Fruit fly (Drosophila melanogaster) whole organism: ENCODE results near the gene CG15914.

Experiments
- CG8478 ChIP-seq: fragments of >200 bp; optimal IDR thresholded peaks from 2 replicates; lab custom pipeline; 2018; ENCODE audit warnings: inconsistent platforms
- Dll ChIP-seq: fragments of >200 bp; optimal IDR thresholded peaks from 2 replicates; lab custom pipeline; 2017
- EcR ChIP-seq, 2 experiments: fragments of >200 bp; optimal IDR thresholded peaks; 2 replicates each; lab custom pipeline; 2017; ENCODE audit warnings: missing biosample characterization in 2 of 2, missing genetic modification characterization in 2 of 2, missing genetic modification reagents in 2 of 2
- pan ChIP-seq: fragments of >200 bp; optimal IDR thresholded peaks from 2 replicates; lab custom pipeline; 2017
- psq ChIP-seq: fragments of >200 bp; optimal IDR thresholded peaks from 2 replicates; lab custom pipeline; 2017
- usp ChIP-seq: fragments of >200 bp; optimal IDR thresholded peaks from 2 replicates; lab custom pipeline; 2017; ENCODE audit warnings: missing biosample characterization, missing genetic modification characterization, mixed read lengths

CG15914 gene

DNA sequence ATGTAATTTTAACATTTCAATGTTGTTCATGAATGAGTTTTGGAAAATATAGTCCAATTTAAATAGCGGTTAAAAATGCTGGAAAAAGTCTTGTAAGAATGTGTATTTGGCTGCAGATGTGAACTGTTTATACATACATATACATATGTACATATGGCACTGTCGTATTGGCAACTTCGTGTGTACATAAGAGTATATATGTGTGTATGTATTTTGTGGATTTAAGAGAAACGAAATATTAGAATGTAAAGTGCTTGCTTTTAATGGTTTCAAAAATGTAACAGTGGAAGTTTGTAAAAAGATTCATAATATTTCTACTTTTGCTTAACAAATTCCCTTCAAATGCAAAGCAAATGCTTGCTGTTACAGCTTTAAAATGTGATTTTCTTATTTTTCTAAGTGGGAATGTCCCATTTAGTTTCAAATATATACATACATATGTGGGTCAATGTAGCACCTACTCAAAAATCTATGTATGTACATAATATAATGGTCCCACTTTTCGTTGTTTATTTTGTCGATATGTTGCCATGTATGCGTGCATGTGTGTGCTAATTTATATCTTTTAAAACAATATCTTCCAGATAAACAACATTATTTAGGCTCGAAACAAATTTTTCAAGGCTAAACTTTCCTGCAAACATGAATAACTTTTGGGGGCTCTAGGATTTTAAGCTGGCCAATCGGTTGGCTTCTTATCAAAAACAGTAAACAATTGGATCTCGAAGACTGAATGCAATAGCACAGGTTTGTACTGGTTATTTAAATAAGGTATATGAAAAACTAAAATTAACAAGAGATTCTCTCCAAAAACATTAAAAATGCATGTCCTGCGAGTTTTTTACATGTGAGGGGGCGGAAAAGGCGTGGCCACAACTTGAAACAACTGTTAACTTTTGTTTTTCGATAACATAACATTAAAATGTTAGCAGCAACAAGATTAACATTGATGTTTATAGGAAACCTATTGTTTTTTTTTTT lies 17.8 kb downstream of the CG15914 start:
- TF ChIP-seq CG8478 (lab: Kevin White, UChicago) (no peak), pan (lab: Kevin White, UChicago) (no peak), usp (GFP tag; lab: Kevin White, UChicago) (no peak), psq (lab: Kevin White, UChicago) (no peak), EcR (GFP tag; optimal IDR thresholded peaks at IDR 0.05; lab: Kevin White, UChicago) (no peak), Dll (lab: Kevin White, UChicago) (no peak)

DNA sequence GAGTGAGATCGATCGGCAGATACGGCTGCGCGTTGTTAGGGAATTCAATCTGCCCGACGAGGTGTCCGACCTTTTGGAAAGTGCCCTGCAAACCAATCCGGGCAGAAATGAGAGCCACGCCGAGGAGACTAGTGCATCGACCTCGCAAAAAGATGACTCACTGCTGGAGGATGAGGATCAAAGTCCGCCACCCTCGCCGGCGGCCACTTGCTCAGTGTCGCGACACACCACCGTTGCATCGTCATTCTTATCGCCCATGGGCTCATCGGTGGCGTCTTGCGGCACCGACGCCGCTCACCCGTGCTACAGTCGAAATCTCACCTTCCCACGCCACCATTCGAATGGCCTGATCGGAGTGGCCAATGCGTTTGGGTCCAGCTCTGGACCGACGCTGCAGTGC lies 21.2 kb downstream of the CG15914 start:
- TF ChIP-seq usp (GFP tag; lab: Kevin White, UChicago) (no peak), EcR (GFP tag; optimal IDR thresholded peaks at IDR 0.05; lab: Kevin White, UChicago) (no peak), pan (lab: Kevin White, UChicago) (no peak), Dll (lab: Kevin White, UChicago) (no peak), psq (lab: Kevin White, UChicago) (no peak), CG8478 (lab: Kevin White, UChicago) (no peak)

dm6 chrX:15875569-15875968 lies 22.3 kb downstream of the CG15914 start:
- TF ChIP-seq CG8478 (lab: Kevin White, UChicago) (no peak), EcR (GFP tag; optimal IDR thresholded peaks at IDR 0.05; lab: Kevin White, UChicago) (no peak), pan (lab: Kevin White, UChicago) (no peak), psq (lab: Kevin White, UChicago) (no peak), Dll (lab: Kevin White, UChicago) (no peak), usp (GFP tag; lab: Kevin White, UChicago) (no peak)

DNA sequence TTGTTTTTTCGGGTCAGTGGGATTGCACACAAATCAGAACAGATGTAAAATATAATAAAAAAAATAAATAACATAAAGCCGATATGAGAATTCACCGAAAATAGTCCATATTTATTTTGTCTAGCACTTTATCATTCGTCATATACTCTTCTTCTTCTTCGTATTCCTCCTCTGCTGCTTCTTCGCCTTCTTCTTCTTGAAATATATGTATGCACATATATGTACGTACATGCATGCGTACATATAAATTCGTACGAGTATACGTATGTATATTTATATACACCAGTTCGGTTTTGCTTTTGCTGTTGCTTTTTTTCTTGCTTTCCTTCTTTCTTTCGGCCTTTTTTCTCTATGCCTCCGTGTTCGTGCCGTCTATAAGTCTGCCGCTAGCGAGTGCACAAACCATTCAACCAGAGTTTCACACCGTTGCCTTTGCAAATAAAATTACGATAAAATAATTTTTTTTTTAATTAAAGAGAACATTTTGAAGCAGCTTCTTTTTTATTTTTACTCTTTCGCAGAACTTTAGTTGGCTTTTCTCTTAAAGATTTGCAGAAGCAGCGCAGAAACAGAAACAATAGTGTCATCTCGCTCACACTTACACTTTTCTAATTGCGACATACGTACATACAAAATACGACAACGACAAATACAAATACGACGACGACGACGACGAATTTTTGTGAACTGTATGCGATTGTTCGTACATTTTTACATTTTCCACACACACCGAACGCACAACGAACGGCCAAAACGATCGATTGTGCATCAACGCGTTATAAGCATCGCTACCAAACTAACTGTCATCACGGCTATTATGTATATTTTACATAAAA lies 33.4 kb downstream of the CG15914 start:
- TF ChIP-seq pan (lab: Kevin White, UChicago) = no peak
- no peak for TF ChIP-seq psq (lab: Kevin White, UChicago)
- TF ChIP-seq CG8478 (lab: Kevin White, UChicago) = no peak
- TF ChIP-seq Dll (lab: Kevin White, UChicago) = no peak
- no peak for TF ChIP-seq EcR (GFP tag; optimal IDR thresholded peaks at IDR 0.05; lab: Kevin White, UChicago)
- TF ChIP-seq usp (GFP tag; lab: Kevin White, UChicago) = no peak

- TF ChIP-seq EcR (GFP tag; optimal IDR thresholded peaks at IDR 0.05; lab: Kevin White, UChicago) (no peak), pan (lab: Kevin White, UChicago) (no peak), Dll (lab: Kevin White, UChicago) (no peak), psq (lab: Kevin White, UChicago) (no peak), usp (GFP tag; lab: Kevin White, UChicago) (no peak), CG8478 (lab: Kevin White, UChicago) (no peak)
Measured at dm6 chrX:15887247-15887616, 34.0 kb downstream of the CG15914 start, which contains the start of gene tay. tay (minus strand) TSS chrX:15887311.

DNA sequence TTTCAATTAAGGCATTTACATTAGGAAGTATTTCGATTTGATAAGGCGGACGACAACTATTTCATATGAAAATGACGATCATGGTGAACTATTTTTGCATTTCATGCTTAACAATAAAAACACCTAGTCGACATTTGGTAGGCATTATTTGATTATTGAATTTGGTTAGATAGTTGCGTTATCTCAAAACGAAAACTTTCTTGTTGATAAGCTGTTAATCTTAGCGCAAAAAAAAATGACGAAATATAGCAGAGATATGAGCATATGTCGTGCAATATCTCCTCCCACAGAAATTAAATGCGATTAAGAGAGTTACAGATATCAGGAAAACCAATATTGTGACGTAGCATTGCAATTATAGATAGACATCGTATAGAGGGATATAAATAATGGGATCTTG lies 35.5 kb downstream of the CG15914 start:
- TF ChIP-seq Dll (lab: Kevin White, UChicago) = no peak
- TF ChIP-seq psq (lab: Kevin White, UChicago) = no peak

DNA sequence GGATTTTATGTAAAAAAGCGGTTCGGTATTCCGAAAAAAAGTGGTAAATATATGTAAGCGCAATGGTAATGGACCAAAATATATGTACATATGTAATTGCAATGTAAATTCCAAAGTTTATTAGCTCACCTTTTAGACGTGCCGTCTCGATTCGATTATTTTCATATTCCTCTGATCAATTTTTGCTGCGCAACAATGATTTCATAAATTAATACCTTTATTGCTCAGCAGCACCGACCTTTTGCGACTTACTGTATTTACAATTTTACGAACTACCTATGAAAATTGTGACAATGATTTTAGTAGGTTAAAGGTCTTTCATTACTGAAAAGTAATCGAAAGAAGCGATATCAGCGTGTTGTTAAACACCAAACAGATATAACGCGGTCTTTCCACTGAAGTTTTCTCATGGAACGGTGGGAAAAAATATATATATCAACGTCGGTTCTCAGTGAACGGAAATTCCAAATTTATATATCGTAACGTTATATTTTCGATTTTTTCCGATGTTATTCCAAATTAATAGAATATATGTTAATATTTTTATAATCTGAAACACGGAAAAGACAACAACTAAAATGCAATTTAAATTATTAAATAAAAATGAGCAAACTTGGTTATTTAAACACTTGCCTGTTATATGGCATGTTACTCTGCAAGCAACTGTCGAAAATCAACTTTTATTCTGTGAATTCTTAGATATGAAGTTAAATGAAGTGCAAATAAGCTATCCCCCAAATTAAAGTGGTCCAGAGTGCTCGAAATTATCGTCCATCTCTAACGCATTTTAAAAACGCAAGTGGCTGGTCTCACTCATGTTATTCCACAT lies 36.8 kb downstream of the CG15914 start, which contains the start of the genes MSBP and CG15916:
TSS of gene MSBP (minus strand) at position 330 of the 829 bp plus-strand sequence.
TSS of gene CG15916 (plus strand) at position 810 of the 829 bp plus-strand sequence.
- TF ChIP-seq pan (lab: Kevin White, UChicago) = no peak
- TF ChIP-seq EcR (GFP tag; optimal IDR thresholded peaks at IDR 0.05; lab: Kevin White, UChicago) = no peak
- TF ChIP-seq usp (GFP tag; lab: Kevin White, UChicago) = no peak
- no peak for TF ChIP-seq CG8478 (lab: Kevin White, UChicago)
- TF ChIP-seq psq (lab: Kevin White, UChicago) = no peak
- TF ChIP-seq Dll (lab: Kevin White, UChicago) = no peak

dm6 chrX:15891606-15892345 lies 38.6 kb downstream of the CG15914 start, which contains the start of gene shi:
shi (plus strand) TSS chrX:15892116.
- TF ChIP-seq CG8478 (lab: Kevin White, UChicago) (no peak), usp (GFP tag; lab: Kevin White, UChicago) (no peak), Dll (lab: Kevin White, UChicago) (no peak), psq (lab: Kevin White, UChicago) (no peak), pan (lab: Kevin White, UChicago) (no peak), EcR (GFP tag; optimal IDR thresholded peaks at IDR 0.05; lab: Kevin White, UChicago) (no peak)

DNA sequence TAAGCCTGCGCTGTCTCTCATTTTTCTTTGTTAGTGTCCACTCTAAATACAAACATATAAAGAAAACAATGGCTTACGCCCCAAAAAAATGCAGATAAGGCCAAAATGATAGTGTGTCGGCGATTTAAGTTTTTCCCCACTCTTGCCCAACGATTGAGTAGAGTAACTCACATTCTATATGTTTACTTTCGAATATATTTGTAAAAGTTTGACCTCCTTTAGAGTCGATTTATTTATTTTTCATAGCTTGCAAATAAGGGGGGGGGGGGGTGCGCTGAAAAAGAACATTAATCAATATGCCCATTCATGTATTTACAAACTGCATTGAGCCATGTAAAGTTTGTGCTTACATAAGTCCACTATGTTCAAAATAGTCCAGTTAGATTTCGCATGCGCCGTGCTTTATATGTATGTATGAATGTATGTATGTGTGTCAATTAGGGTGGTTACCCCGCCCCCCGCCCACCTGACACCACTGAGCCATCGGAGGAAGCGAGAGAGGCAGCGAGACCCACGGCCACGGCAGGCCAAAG lies 40.6 kb downstream of the CG15914 start:
- TF ChIP-seq CG8478 (lab: Kevin White, UChicago) (no peak), EcR (GFP tag; optimal IDR thresholded peaks at IDR 0.05; lab: Kevin White, UChicago) (no peak), usp (GFP tag; lab: Kevin White, UChicago) (no peak), psq (lab: Kevin White, UChicago) (no peak), pan (lab: Kevin White, UChicago) (no peak), Dll (lab: Kevin White, UChicago) (no peak)
